Worm (Caenorhabditis elegans) whole organism, young adult: ENCODE results near the gene W09H1.3.

Source experiments
- B0336.3 ChIP-seq: fragments of 200-800 bp; sonication (Bioruptor generic); IDR thresholded peaks from 2 replicates; pipeline ENCODE4 v1.3.6; 2022; ENCODE audit warnings: missing genetic modification characterization, missing compliant biosample characterization
- C17E4.6 ChIP-seq: fragments of 200-800 bp; sonication (Bioruptor generic); IDR thresholded peaks from 2 replicates; pipeline ENCODE4 v1.3.6; 2022; ENCODE audit warnings: missing genetic modification reagents, missing genetic modification characterization, missing compliant biosample characterization
- F22D6.2 ChIP-seq: sonication (generic microtip); optimal IDR thresholded peaks from 2 replicates; lab custom pipeline; 2016; ENCODE audit warnings: mild to moderate bottlenecking, missing genetic modification characterization, missing compliant biosample characterization
- F33H1.4 ChIP-seq: fragments of 200-800 bp; sonication (Bioruptor generic); IDR thresholded peaks from 2 replicates; pipeline ENCODE4 v1.3.6; 2022; ENCODE audit warnings: missing genetic modification reagents, missing genetic modification characterization, missing compliant biosample characterization
- F37B4.10 ChIP-seq: fragments of 200-800 bp; sonication (Bioruptor generic); IDR thresholded peaks from 2 replicates; pipeline ENCODE4 v1.3.6; 2022; ENCODE audit warnings: missing genetic modification characterization, missing compliant biosample characterization
- F52B5.7 ChIP-seq: sonication (generic microtip); optimal IDR thresholded peaks from 2 replicates; lab custom pipeline; 2016; ENCODE audit warnings: mild to moderate bottlenecking, missing genetic modification characterization, missing compliant biosample characterization
- F55B11.4 ChIP-seq: sonication (generic microtip); optimal IDR thresholded peaks from 2 replicates; lab custom pipeline; 2016; ENCODE audit warnings: missing compliant biosample characterization, missing genetic modification characterization, borderline replicate concordance; ENCODE audit not compliant: insufficient read depth
- F57C9.4 ChIP-seq: sonication (generic microtip); optimal IDR thresholded peaks from 2 replicates; lab custom pipeline; 2017; ENCODE audit warnings: mild to moderate bottlenecking, missing genetic modification characterization, missing compliant biosample characterization
- K12H6.12 ChIP-seq: fragments of 200-800 bp; sonication (Bioruptor generic); optimal IDR thresholded peaks from 2 replicates; lab custom pipeline; 2018; ENCODE audit warnings: mild to moderate bottlenecking, missing genetic modification characterization, missing compliant biosample characterization
- Y67H2A.10 ChIP-seq: fragments of 200-800 bp; sonication (Bioruptor generic); conservative IDR thresholded peaks from 2 replicates; pipeline ENCODE4 v1.3.6; 2022; ENCODE audit warnings: missing genetic modification reagents, missing genetic modification characterization, missing compliant biosample characterization
- ama-1 ChIP-seq, 3 experiments: fragments of 150-350 bp in 1 of 3; sonication (generic microtip) in 2 of 3; optimal IDR thresholded peaks; 2 replicates each; lab custom pipeline; 2014 to 2018; ENCODE audit warnings: missing biosample characterization in 2 of 3, missing genetic modification characterization in 2 of 3, missing genetic modification reagents in 2 of 3
- attf-5 ChIP-seq: fragments of 200-800 bp; sonication (Bioruptor generic); optimal IDR thresholded peaks from 2 replicates; lab custom pipeline; 2018; ENCODE audit warnings: mild to moderate bottlenecking, missing genetic modification characterization, missing compliant biosample characterization
- bed-1 ChIP-seq: fragments of 200-800 bp; sonication (Bioruptor generic); IDR thresholded peaks from 2 replicates; pipeline ENCODE4 v1.3.6; 2022; ENCODE audit warnings: missing genetic modification reagents, missing genetic modification characterization, missing compliant biosample characterization
- cebp-1 ChIP-seq, 2 experiments: fragments of 200-800 bp in 1 of 2; sonication (Bioruptor generic) in 1 of 2; sonication (generic microtip) in 1 of 2; IDR thresholded peaks in 1 of 2; optimal IDR thresholded peaks in 1 of 2; 2 replicates each; pipeline versions ENCODE4 v1.3.6 to Lab custom; 2017 to 2022; ENCODE audit warnings: missing compliant biosample characterization in 2 of 2, missing genetic modification characterization in 2 of 2, mild to moderate bottlenecking in 1 of 2, missing genetic modification reagents in 1 of 2, moderate library complexity in 1 of 2
- ceh-79 ChIP-seq: sonication (generic microtip); optimal IDR thresholded peaks from 2 replicates; lab custom pipeline; 2017; ENCODE audit warnings: mild to moderate bottlenecking, missing genetic modification characterization, missing compliant biosample characterization
- dox-1 ChIP-seq: fragments of 200-800 bp; sonication (Bioruptor generic); IDR thresholded peaks from 2 replicates; pipeline ENCODE4 v1.3.6; 2022; ENCODE audit warnings: missing genetic modification reagents, missing genetic modification characterization, missing compliant biosample characterization
- dpl-1 ChIP-seq: fragments of 150-350 bp; optimal IDR thresholded peaks from 2 replicates; lab custom pipeline; 2014; ENCODE audit warnings: missing biosample characterization, missing genetic modification reagents, missing genetic modification characterization
- him-1 ChIP-seq: sonication (generic microtip); optimal IDR thresholded peaks from 2 replicates; lab custom pipeline; 2016; ENCODE audit warnings: missing genotype, missing genetic modification reagents, missing genetic modification characterization, missing compliant biosample characterization
- hsf-1 ChIP-seq: fragments of 200-800 bp; sonication (Bioruptor generic); IDR thresholded peaks from 2 replicates; pipeline ENCODE4 v1.3.6; 2022; ENCODE audit warnings: missing genetic modification reagents, missing genetic modification characterization, missing compliant biosample characterization
- lin-35 ChIP-seq, 3 experiments: fragments of 150-350 bp in 2 of 3; sonication (generic microtip) in 1 of 3; optimal IDR thresholded peaks; 2 replicates each; lab custom pipeline; 2014 to 2018; ENCODE audit warnings: missing biosample characterization in 3 of 3, missing genetic modification characterization in 3 of 3, missing genetic modification reagents in 3 of 3
- lsl-1 ChIP-seq: fragments of 200-800 bp; sonication (Bioruptor generic); optimal IDR thresholded peaks from 2 replicates; lab custom pipeline; 2018; ENCODE audit warnings: mild to moderate bottlenecking, missing genetic modification characterization, moderate library complexity, missing compliant biosample characterization
- mcd-1 ChIP-seq: fragments of 200-800 bp; sonication (Bioruptor generic); IDR thresholded peaks from 2 replicates; pipeline ENCODE4 v1.3.6; 2022; ENCODE audit warnings: missing genetic modification reagents, missing genetic modification characterization, missing compliant biosample characterization
- mes-4 ChIP-seq: sonication (generic microtip); optimal IDR thresholded peaks from 2 replicates; lab custom pipeline; 2016; ENCODE audit warnings: missing genotype, missing genetic modification characterization, missing compliant biosample characterization
- nhr-120 ChIP-seq: fragments of 200-800 bp; sonication (Bioruptor generic); IDR thresholded peaks from 2 replicates; pipeline ENCODE4 v1.3.6; 2022; ENCODE audit warnings: missing genetic modification characterization, missing compliant biosample characterization
- nhr-80 ChIP-seq: sonication (generic microtip); optimal IDR thresholded peaks from 2 replicates; lab custom pipeline; 2016; ENCODE audit warnings: missing genetic modification characterization, missing compliant biosample characterization
- pha-4 ChIP-seq: fragments of 150-350 bp; sonication (generic microtip); optimal IDR thresholded peaks from 2 replicates; lab custom pipeline; 2014; ENCODE audit warnings: missing biosample characterization, missing genetic modification reagents, missing genetic modification characterization
- rec-8 ChIP-seq, 2 experiments: sonication (generic microtip); optimal IDR thresholded peaks; 2 replicates each; lab custom pipeline; 2016; ENCODE audit warnings: mild to moderate bottlenecking in 2 of 2, missing genetic modification characterization in 2 of 2, missing genetic modification reagents in 2 of 2, missing genotype in 2 of 2, missing biosample characterization in 1 of 2, missing compliant biosample characterization in 1 of 2, moderate library complexity in 1 of 2
- snpc-1.1 ChIP-seq: sonication (generic microtip); optimal IDR thresholded peaks from 2 replicates; lab custom pipeline; 2017; ENCODE audit warnings: missing genetic modification characterization, mild to moderate bottlenecking, missing compliant biosample characterization, antibody characterized with exemption, moderate library complexity, missing genotype, missing genetic modification reagents; ENCODE audit not compliant: insufficient read depth
- snpc-1.3 ChIP-seq: sonication (generic microtip); optimal IDR thresholded peaks from 2 replicates; lab custom pipeline; 2017; ENCODE audit warnings: missing genetic modification characterization, mild to moderate bottlenecking, missing compliant biosample characterization, antibody characterized with exemption, moderate library complexity, missing genotype, missing genetic modification reagents; ENCODE audit not compliant: insufficient read depth
- tbx-9 ChIP-seq: sonication (generic microtip); optimal IDR thresholded peaks from 2 replicates; lab custom pipeline; 2016; ENCODE audit warnings: borderline replicate concordance, missing genetic modification characterization, inconsistent platforms, missing compliant biosample characterization
- unc-130 ChIP-seq: sonication (generic microtip); optimal IDR thresholded peaks from 2 replicates; lab custom pipeline; 2016; ENCODE audit warnings: missing genetic modification reagents, missing genetic modification characterization, missing compliant biosample characterization
- ztf-28 ChIP-seq: fragments of 200-800 bp; sonication (Bioruptor generic); IDR thresholded peaks from 2 replicates; pipeline ENCODE4 v1.3.6; 2022; ENCODE audit warnings: missing genetic modification reagents, missing genetic modification characterization, missing compliant biosample characterization

Gene W09H1.3

DNA sequence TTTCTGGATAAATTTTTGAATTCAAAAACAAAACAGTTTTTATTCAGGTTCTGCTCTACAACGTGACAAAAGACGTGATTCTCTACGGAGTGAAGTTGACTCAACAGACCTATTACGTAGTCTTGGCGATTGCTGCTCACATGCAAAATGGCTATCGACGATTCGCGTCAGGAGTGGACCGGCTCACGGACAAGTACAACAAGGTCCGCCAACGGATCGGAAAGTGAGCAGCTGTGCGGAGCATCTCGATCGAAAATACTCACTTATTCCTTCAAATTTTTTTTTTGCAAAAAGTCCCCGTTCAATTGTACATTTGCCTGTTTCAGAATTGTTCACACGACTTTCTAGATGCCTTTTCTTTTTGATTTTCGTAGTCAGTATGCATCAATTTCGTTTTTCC, 24.4 kb upstream of the W09H1.3 start:
- no peak for TF ChIP-seq cebp-1 (GFP tag; IDR thresholded peaks at IDR 0.05; lab: Robert Waterston, UW)
- peak; percentile 38 for TF ChIP-seq cebp-1 (tag; optimal IDR thresholded peaks at IDR 0.05; lab: Kevin White, UChicago)
- TF ChIP-seq lin-35 (GFP tag; optimal IDR thresholded peaks at IDR 0.05; lab: Kevin White, UChicago): no peak
- TF ChIP-seq F37B4.10 (GFP tag; lab: Robert Waterston, UW): 0 out of 2 replicates have a peak, but pooled peaks have one; percentile 49

DNA sequence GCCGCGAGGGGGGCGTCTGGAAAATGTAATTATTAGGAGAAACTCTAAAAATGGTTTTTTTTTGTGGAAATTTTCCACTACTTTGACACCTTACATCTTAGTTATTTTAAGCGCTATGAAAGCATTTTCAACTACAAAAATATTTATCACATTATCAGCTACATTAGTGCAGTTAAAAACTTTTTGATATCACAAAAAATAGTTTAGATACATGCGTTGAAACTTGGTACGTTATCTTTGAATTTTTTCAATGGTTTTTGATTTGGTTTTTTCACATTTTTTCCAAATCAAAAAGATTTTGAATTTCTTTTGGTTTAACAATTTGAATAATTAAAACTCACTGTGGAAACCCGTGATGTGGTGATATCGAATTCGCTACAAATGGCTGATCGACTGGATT, 21.2 kb upstream of the W09H1.3 start:
- TF ChIP-seq F22D6.2 (tag; lab: Kevin White, UChicago): no peak
- TF ChIP-seq lsl-1: no peak
- TF ChIP-seq him-1 (tag; lab: Kevin White, UChicago): no peak
- TF ChIP-seq lin-35 (GFP tag; optimal IDR thresholded peaks at IDR 0.05; lab: Kevin White, UChicago): no peak
- no peak for TF ChIP-seq mes-4 (tag; lab: Kevin White, UChicago)
- TF ChIP-seq dpl-1: no peak
- no peak for TF ChIP-seq snpc-1.1 (tag; lab: Kevin White, UChicago)
- TF ChIP-seq hsf-1 (GFP tag; lab: Robert Waterston, UW): no peak
- TF ChIP-seq bed-1 (GFP tag; lab: Robert Waterston, UW): no peak
- TF ChIP-seq F57C9.4 (tag; lab: Kevin White, UChicago): no peak
- TF ChIP-seq mcd-1 (GFP tag; lab: Robert Waterston, UW): no peak
- TF ChIP-seq ama-1 (optimal IDR thresholded peaks at IDR 0.05; lab: Kevin White, UChicago): no peak
- no peak for TF ChIP-seq ama-1 (GFP tag; optimal IDR thresholded peaks at IDR 0.05; lab: Kevin White, UChicago)
- no peak for TF ChIP-seq pha-4 (tag; lab: Kevin White, UChicago)
- TF ChIP-seq unc-130 (GFP tag; lab: Kevin White, UChicago): no peak
- TF ChIP-seq F52B5.7: no peak
- no peak for TF ChIP-seq ztf-28 (GFP tag; lab: Robert Waterston, UW)
- no peak for TF ChIP-seq snpc-1.3 (tag; lab: Kevin White, UChicago)
- TF ChIP-seq, all 124 proteins: peak for 0

DNA sequence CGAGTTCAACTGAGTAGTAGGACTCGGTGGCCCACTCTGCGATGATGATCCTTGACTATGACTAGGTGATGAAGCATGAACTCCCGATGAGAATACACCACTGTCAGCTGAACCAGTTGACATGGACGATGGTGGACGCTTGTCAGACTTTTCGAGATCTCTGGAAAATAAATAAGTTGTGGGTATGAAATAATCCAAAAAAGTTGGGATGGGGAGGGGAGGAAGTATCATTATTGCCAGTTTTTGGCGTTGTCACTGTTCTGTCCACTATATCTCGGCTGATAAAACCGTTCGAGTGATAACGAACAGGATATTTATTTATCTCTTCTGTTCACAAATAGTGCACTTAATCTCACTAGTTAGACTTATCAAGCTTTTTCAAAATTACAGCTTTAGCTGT, 20.2 kb upstream of the W09H1.3 start:
- TF ChIP-seq attf-5 (GFP tag; lab: Kevin White, UChicago) (peak; percentile 6), ceh-79 (tag; lab: Kevin White, UChicago) (no peak)

DNA sequence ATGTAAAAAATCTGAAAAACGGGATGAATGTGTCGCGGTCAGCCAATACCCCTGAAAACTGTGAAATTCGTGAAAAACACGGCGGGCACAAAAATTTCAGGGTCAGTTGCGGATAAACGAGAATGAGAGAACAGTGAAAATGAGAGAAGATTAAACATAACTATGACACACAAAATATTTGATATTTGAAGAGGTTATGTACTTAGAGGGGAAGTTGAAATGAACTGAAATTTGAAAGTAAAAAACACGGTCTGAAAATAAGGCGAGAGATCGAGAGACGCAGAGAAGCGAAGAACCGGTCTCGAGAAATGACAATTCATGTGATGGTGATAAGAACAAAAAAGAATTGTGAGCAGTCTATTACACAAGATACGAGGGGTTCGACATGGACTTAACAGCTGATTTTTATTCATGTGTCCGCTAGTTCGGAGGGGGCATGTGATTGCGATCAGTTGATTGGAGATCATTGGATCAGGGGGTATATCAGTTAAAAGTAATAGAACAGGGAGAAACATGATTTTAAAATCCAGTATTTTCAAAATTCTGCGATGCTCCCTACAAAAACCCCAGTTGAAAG, 18.5 kb upstream of the W09H1.3 start, which contains the start of gene moe-3:
Gene moe-3 (minus strand): TSS at position 51 of the 577 bp plus-strand sequence.
- TF ChIP-seq C17E4.6 (GFP tag; lab: Robert Waterston, UW): no peak
- 0 out of 2 replicates have a peak, but pooled peaks have one; percentile 27 for TF ChIP-seq dox-1
- no peak for TF ChIP-seq Y67H2A.10 (GFP tag; lab: Robert Waterston, UW)
- TF ChIP-seq attf-5 (GFP tag; lab: Kevin White, UChicago): peak; percentile 51
- 0 out of 2 replicates have a peak, but pooled peaks have one; percentile 19 for TF ChIP-seq B0336.3 (GFP tag; lab: Robert Waterston, UW)
- peak; percentile 73 for TF ChIP-seq nhr-80 (tag; lab: Kevin White, UChicago)
- TF ChIP-seq F33H1.4 (GFP tag; lab: Robert Waterston, UW): no peak
- TF ChIP-seq mcd-1 (GFP tag; lab: Robert Waterston, UW): peak; percentile 23; the same call in 1 of the 2 replicates
- no peak for TF ChIP-seq cebp-1 (GFP tag; IDR thresholded peaks at IDR 0.05; lab: Robert Waterston, UW)
- peak; percentile 55 for TF ChIP-seq cebp-1 (tag; optimal IDR thresholded peaks at IDR 0.05; lab: Kevin White, UChicago)
- TF ChIP-seq, all 124 proteins: peak for 6

DNA sequence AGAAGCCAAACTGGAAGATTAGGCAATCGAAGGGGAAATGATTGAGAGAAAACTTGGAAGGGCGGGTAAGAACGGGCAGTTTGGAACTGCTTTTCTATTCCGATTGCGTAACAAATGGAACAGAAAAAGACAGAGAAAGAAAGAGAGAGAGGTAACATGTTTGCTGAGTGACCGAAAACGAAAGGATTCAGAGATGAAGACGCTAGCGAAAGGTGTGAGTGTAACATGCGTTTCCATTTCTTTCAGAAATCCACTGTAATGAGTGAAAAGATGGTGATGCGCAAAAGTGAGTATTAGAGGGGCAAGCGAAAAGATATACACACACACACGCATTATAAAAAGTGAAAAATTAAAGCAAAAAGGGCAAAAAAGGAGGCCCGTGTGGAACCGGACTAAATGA, 16.7 kb upstream of the W09H1.3 start:
- no peak for TF ChIP-seq nhr-120
- TF ChIP-seq lin-35 (GFP tag; optimal IDR thresholded peaks at IDR 0.05; lab: Kevin White, UChicago): no peak
- TF ChIP-seq dpl-1: no peak
- TF ChIP-seq tbx-9 (tag; lab: Kevin White, UChicago): no peak
- no peak for TF ChIP-seq rec-8 (tag; optimal IDR thresholded peaks at IDR 0.05; lab: Kevin White, UChicago)
- no peak for TF ChIP-seq cebp-1 (GFP tag; IDR thresholded peaks at IDR 0.05; lab: Robert Waterston, UW)
- peak; percentile 38 for TF ChIP-seq cebp-1 (tag; optimal IDR thresholded peaks at IDR 0.05; lab: Kevin White, UChicago)
- no peak for TF ChIP-seq K12H6.12 (tag; lab: Kevin White, UChicago)
- no peak for TF ChIP-seq F55B11.4 (tag; lab: Kevin White, UChicago)
